Fruit fly (Drosophila melanogaster) whole organism, prepupa: ENCODE results near the gene dnc.

ENCODE experiments used
- CG10631 ChIP-seq: fragments of 200-800 bp; sonication (Bioruptor generic); optimal IDR thresholded peaks from 2 replicates; lab custom pipeline; 2016; ENCODE audit warnings: missing biosample characterization, missing genetic modification characterization
- CG10669 ChIP-seq: fragments of 200-800 bp; sonication (Bioruptor generic); optimal IDR thresholded peaks from 3 replicates; lab custom pipeline; 2018; ENCODE audit warnings: missing biosample characterization, mild to moderate bottlenecking, missing genetic modification characterization, moderate library complexity
- CG11294 ChIP-seq: fragments of 200-800 bp; sonication (Bioruptor generic); IDR thresholded peaks from 2 replicates; pipeline ENCODE4 v1.3.6; 2022; ENCODE audit warnings: missing biosample characterization, missing genetic modification characterization
- CG11762 ChIP-seq: fragments of 200-800 bp; sonication (Bioruptor generic); optimal IDR thresholded peaks from 3 replicates; lab custom pipeline; 2016; ENCODE audit warnings: missing biosample characterization, missing genetic modification characterization; ENCODE audit not compliant: insufficient read depth
- CG11902 ChIP-seq: fragments of 200-800 bp; sonication (Bioruptor generic); optimal IDR thresholded peaks from 3 replicates; lab custom pipeline; 2016; ENCODE audit warnings: missing biosample characterization, missing genetic modification characterization
- CG15336 ChIP-seq: fragments of 200-800 bp; sonication (Bioruptor generic); IDR thresholded peaks from 2 replicates; pipeline ENCODE4 v1.3.6; 2022; ENCODE audit warnings: missing biosample characterization, missing genetic modification characterization
- CG1621 ChIP-seq: fragments of 200-800 bp; sonication (Bioruptor generic); optimal IDR thresholded peaks from 3 replicates; lab custom pipeline; 2018; ENCODE audit warnings: missing biosample characterization, mild to moderate bottlenecking, missing genetic modification characterization
- CG31627 ChIP-seq: fragments of 200-800 bp; sonication (Bioruptor generic); optimal IDR thresholded peaks from 3 replicates; lab custom pipeline; 2016; ENCODE audit warnings: missing biosample characterization, missing genetic modification characterization
- CG32006 ChIP-seq: fragments of 200-800 bp; sonication (Bioruptor generic); optimal IDR thresholded peaks from 3 replicates; lab custom pipeline; 2017; ENCODE audit warnings: missing biosample characterization, mild to moderate bottlenecking, missing genetic modification characterization
- CG34406 ChIP-seq: fragments of 200-800 bp; sonication (Bioruptor generic); optimal IDR thresholded peaks from 3 replicates; lab custom pipeline; 2016; ENCODE audit warnings: missing biosample characterization, missing genetic modification characterization
- CG4318 ChIP-seq: fragments of 200-800 bp; sonication (Bioruptor generic); optimal IDR thresholded peaks from 3 replicates; lab custom pipeline; 2017; ENCODE audit warnings: missing biosample characterization, mild to moderate bottlenecking, missing genetic modification characterization
- CG6163 ChIP-seq: fragments of 200-800 bp; sonication (Bioruptor generic); IDR thresholded peaks from 3 replicates; pipeline ENCODE4 v1.3.6; 2022; ENCODE audit warnings: missing biosample characterization, missing genetic modification characterization
- CG6808 ChIP-seq: fragments of 200-800 bp; sonication (Bioruptor generic); optimal IDR thresholded peaks from 3 replicates; lab custom pipeline; 2017; ENCODE audit warnings: missing biosample characterization, missing genetic modification characterization, mild to moderate bottlenecking, moderate library complexity, missing genetic modification reagents
- CG8119 ChIP-seq: fragments of 200-800 bp; sonication (Bioruptor generic); IDR thresholded peaks from 3 replicates; pipeline ENCODE4 v1.3.6; 2022; ENCODE audit warnings: missing biosample characterization, missing genetic modification characterization
- CG8319 ChIP-seq: fragments of 200-800 bp; sonication (Bioruptor generic); optimal IDR thresholded peaks from 3 replicates; lab custom pipeline; 2016; ENCODE audit warnings: missing biosample characterization, missing genetic modification characterization
- Eip75B ChIP-seq: fragments of 200-800 bp; sonication (Bioruptor generic); optimal IDR thresholded peaks from 3 replicates; lab custom pipeline; 2016; ENCODE audit warnings: missing biosample characterization, missing genetic modification characterization
- Eip78C ChIP-seq: fragments of 200-800 bp; sonication (Bioruptor generic); peaks from one replicate; lab custom pipeline; 2016; ENCODE audit warnings: missing biosample characterization, missing genetic modification characterization
- Ets21C ChIP-seq: fragments of 200-800 bp; sonication (Bioruptor generic); optimal IDR thresholded peaks from 3 replicates; lab custom pipeline; 2016; ENCODE audit warnings: missing biosample characterization, missing genetic modification characterization
- Gug ChIP-seq: fragments of 200-800 bp; sonication (Bioruptor generic); IDR thresholded peaks from 2 replicates; pipeline ENCODE4 v1.3.6; 2022; ENCODE audit warnings: missing biosample characterization, missing genetic modification characterization
- Hr38 ChIP-seq: sonication (Bioruptor generic); optimal IDR thresholded peaks from 2 replicates; lab custom pipeline; 2016; ENCODE audit warnings: missing biosample characterization, missing genetic modification characterization
- Hr4 ChIP-seq: fragments of 200-800 bp; sonication (Bioruptor generic); optimal IDR thresholded peaks from 3 replicates; lab custom pipeline; 2016; ENCODE audit warnings: missing biosample characterization, missing genetic modification characterization
- Met ChIP-seq: fragments of 200-800 bp; sonication (Bioruptor generic); optimal IDR thresholded peaks from 3 replicates; lab custom pipeline; 2016; ENCODE audit warnings: missing biosample characterization, missing genetic modification characterization
- OdsH ChIP-seq: fragments of 200-800 bp; sonication (Bioruptor generic); optimal IDR thresholded peaks from 3 replicates; lab custom pipeline; 2016; ENCODE audit warnings: missing biosample characterization, missing genetic modification characterization
- Smox ChIP-seq: fragments of 200-800 bp; sonication (Bioruptor generic); optimal IDR thresholded peaks from 3 replicates; lab custom pipeline; 2016; ENCODE audit warnings: missing biosample characterization, missing genetic modification characterization
- achi ChIP-seq: fragments of 200-800 bp; sonication (Bioruptor generic); optimal IDR thresholded peaks from 3 replicates; lab custom pipeline; 2016; ENCODE audit warnings: missing biosample characterization, missing genetic modification characterization
- acj6 ChIP-seq: fragments of 200-800 bp; sonication (Bioruptor generic); optimal IDR thresholded peaks from 3 replicates; lab custom pipeline; 2016; ENCODE audit warnings: missing biosample characterization, missing genetic modification characterization
- dac ChIP-seq: fragments of 200-800 bp; sonication (Bioruptor generic); optimal IDR thresholded peaks from 2 replicates; lab custom pipeline; 2017; ENCODE audit warnings: missing biosample characterization, mild to moderate bottlenecking, missing genetic modification characterization
- eg ChIP-seq: fragments of 200-800 bp; sonication (Bioruptor generic); IDR thresholded peaks from 3 replicates; pipeline ENCODE4 v1.3.6; 2022; ENCODE audit warnings: missing biosample characterization, missing genetic modification characterization
- fd85E ChIP-seq: fragments of 200-800 bp; sonication (Bioruptor generic); optimal IDR thresholded peaks from 3 replicates; lab custom pipeline; 2016; ENCODE audit warnings: missing biosample characterization, missing genetic modification characterization
- fkh ChIP-seq: fragments of 200-800 bp; sonication (Bioruptor generic); optimal IDR thresholded peaks from 3 replicates; lab custom pipeline; 2017; ENCODE audit warnings: missing biosample characterization, mild to moderate bottlenecking, missing genetic modification characterization, moderate library complexity
- lz ChIP-seq: fragments of 200-800 bp; sonication (Bioruptor generic); optimal IDR thresholded peaks from 3 replicates; lab custom pipeline; 2016; ENCODE audit warnings: missing biosample characterization, missing genetic modification characterization
- pdm3 ChIP-seq: fragments of 200-800 bp; sonication (Bioruptor generic); optimal IDR thresholded peaks from 3 replicates; lab custom pipeline; 2016; ENCODE audit warnings: missing biosample characterization, missing genetic modification characterization
- ss ChIP-seq, 2 experiments: fragments of 200-800 bp; sonication (Bioruptor generic); optimal IDR thresholded peaks; 2 replicates in 1 of 2; 3 replicates in 1 of 2; lab custom pipeline; 2017 to 2018; ENCODE audit warnings: mild to moderate bottlenecking in 2 of 2, missing biosample characterization in 2 of 2, missing genetic modification characterization in 2 of 2, moderate library complexity in 1 of 2
- svp ChIP-seq: fragments of 200-800 bp; sonication (Bioruptor generic); peaks from one replicate; lab custom pipeline; 2016; ENCODE audit warnings: missing biosample characterization, missing genetic modification characterization
- topi ChIP-seq: fragments of 200-800 bp; sonication (Bioruptor generic); optimal IDR thresholded peaks from 3 replicates; lab custom pipeline; 2016; ENCODE audit warnings: missing biosample characterization, missing genetic modification characterization

The dnc gene

DNA sequence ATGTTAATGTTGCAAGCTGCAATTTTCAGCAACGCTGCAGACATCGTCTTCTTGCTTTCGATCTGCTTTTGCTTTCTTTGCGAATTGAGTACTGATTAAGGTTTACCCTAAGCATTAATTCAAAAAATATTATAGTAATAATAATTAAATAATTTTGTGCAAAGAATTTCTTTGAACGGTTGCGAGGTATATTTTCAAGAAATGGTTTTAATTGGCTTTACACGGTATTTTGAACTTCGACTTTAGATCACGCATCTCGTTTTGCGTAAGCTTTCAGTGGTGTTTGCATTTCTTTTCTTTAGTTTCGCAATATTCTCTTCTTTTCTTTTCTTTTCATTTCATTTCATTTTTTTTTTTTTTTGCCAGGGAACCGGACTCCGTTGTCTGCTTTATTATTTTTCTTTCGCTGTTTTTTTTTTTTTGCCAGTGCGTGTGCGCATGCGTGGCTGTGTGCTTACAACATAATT is 170.4 kb downstream of the dnc start (continued):
- TF ChIP-seq Ets21C (GFP tag; lab: Kevin White, UChicago): peak; percentile 55
- TF ChIP-seq CG32006 (GFP tag; lab: Kevin White, UChicago): peak; percentile 51
- TF ChIP-seq CG11294: no peak
- TF ChIP-seq svp (GFP tag; lab: Kevin White, UChicago): peak; percentile 89
- TF ChIP-seq acj6 (GFP tag; lab: Kevin White, UChicago): peak; percentile 77
- TF ChIP-seq fkh (GFP tag; lab: Kevin White, UChicago): no peak
- peak; percentile 47 for TF ChIP-seq CG10669 (GFP tag; lab: Kevin White, UChicago)
- TF ChIP-seq CG4318 (GFP tag; lab: Kevin White, UChicago): no peak

DNA sequence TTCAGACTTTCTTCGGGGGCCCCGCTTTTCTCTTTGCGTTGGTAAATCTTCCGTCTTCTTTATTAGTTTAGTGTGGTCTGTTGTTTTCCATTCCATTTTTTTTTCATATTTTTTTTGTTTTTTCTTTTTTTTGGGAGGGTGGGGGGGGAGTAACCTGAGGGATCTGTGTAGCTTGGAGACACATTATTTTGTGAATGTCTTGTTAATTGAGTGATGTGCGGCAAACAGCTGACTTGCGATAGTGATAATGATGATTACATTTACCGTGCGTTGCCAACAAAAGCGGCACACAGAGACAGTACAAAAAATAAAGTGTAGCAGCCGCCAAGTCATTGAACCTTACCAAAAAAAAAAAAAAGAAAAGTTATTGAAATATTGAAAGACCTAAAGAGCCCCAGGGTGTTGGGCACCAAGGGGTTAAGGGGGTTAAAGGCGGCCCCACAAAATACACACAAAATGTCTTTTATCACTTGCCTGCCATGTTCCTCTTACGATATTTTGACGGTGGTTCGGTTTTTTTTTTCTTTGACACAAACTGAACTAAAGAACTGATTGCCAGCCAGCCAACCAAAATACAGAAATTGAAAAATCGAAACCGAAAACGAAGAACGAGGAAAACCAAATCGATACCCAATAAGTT is 173.5 kb downstream of the dnc start:
- TF ChIP-seq fkh (GFP tag; lab: Kevin White, UChicago) (peak; percentile 20), svp (GFP tag; lab: Kevin White, UChicago) (no peak)

DNA sequence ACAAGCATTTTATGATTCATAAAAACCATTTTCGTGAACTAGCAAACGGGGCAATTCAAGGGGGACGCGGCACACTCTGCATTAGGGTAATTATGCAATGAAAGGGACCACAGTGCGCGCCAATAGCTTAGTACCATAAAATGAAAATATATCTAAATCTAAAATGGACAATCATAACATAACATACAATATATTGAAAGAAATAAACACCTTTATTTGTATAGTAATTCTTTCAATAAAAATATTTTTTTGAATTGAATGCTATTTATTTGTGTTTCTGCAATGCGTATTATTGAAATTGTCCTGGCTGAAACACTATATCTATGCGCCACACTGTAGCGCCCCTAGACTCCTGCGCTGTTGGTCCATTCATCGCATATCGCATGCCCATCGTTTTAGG is 174.7 kb downstream of the dnc start:
- TF ChIP-seq CG6163 (GFP tag; lab: Robert Waterston, UW) (0 out of 3 replicates have a peak, but pooled peaks have one; percentile 18), eg (GFP tag; lab: Robert Waterston, UW) (0 out of 3 replicates have a peak, but pooled peaks have one; percentile 6), dac (no peak), CG31627 (GFP tag; lab: Kevin White, UChicago) (no peak), CG11294 (no peak), fd85E (no peak), CG6808 (no peak), topi (GFP tag; lab: Kevin White, UChicago) (peak; percentile 1), CG11902 (GFP tag; lab: Kevin White, UChicago) (no peak), lz (GFP tag; lab: Kevin White, UChicago) (no peak), achi (GFP tag; lab: Kevin White, UChicago) (peak; percentile 9), CG34406 (GFP tag; lab: Kevin White, UChicago) (no peak), Hr38 (GFP tag; lab: Kevin White, UChicago) (no peak), fkh (GFP tag; lab: Kevin White, UChicago) (no peak), ss (GFP tag; optimal IDR thresholded peaks at IDR 0.05; lab: Kevin White, UChicago) (no peak), Smox (GFP tag; lab: Kevin White, UChicago) (no peak), Gug (GFP tag; lab: Robert Waterston, UW) (no peak), CG1621 (tag; lab: Kevin White, UChicago) (no peak), CG4318 (GFP tag; lab: Kevin White, UChicago) (no peak), svp (GFP tag; lab: Kevin White, UChicago) (peak; percentile 5), Hr4 (no peak), CG10669 (GFP tag; lab: Kevin White, UChicago) (peak; percentile 5), CG15336 (GFP tag; lab: Robert Waterston, UW) (no peak), CG11762 (no peak), Ets21C (GFP tag; lab: Kevin White, UChicago) (no peak), Eip78C (GFP tag; lab: Kevin White, UChicago) (peak; percentile 66), CG8319 (GFP tag; lab: Kevin White, UChicago) (no peak), pdm3 (no peak), Met (GFP tag; lab: Kevin White, UChicago) (no peak), CG10631 (GFP tag; lab: Kevin White, UChicago) (peak; percentile 5)

DNA sequence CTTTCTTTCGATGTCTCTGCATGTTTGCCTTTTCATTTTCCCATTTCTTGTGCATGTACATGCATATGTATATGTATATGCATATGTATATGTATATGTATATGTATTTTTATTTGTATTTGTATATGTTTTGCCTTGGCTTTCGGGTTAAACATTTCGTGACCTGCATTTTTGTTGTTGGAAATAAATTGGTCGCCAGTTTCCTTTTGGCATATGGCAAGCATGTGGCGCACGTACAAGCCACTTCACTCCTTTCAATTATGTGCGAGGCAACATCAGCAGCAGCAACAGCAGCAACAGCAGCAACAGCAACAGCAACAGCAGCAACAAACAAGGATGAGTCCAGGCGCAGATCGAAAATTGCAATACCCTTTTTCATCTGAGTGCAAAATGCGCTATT is 175.3 kb downstream of the dnc start:
- TF ChIP-seq dac: no peak
- peak; percentile 58 for TF ChIP-seq svp (GFP tag; lab: Kevin White, UChicago)
- no peak for TF ChIP-seq OdsH (GFP tag; lab: Kevin White, UChicago)
- no peak for TF ChIP-seq CG4318 (GFP tag; lab: Kevin White, UChicago)
- TF ChIP-seq CG8119 (GFP tag; lab: Robert Waterston, UW): no peak
- no peak for TF ChIP-seq Eip78C (GFP tag; lab: Kevin White, UChicago)
- no peak for TF ChIP-seq CG31627 (GFP tag; lab: Kevin White, UChicago)
- TF ChIP-seq Eip75B (GFP tag; lab: Kevin White, UChicago): no peak
